Worm (Caenorhabditis elegans) whole organism, young adult: ENCODE data around the gene fbxb-75.

ENCODE experiments used
- B0035.1 ChIP-seq: sonication (generic microtip); optimal IDR thresholded peaks from 2 replicates; lab custom pipeline; 2016; ENCODE audit warnings: missing genetic modification characterization, mild to moderate bottlenecking, missing compliant biosample characterization, missing genotype, missing genetic modification reagents
- B0261.1 ChIP-seq: sonication (generic microtip); optimal IDR thresholded peaks from 2 replicates; lab custom pipeline; 2016; ENCODE audit warnings: mild to moderate bottlenecking, missing genetic modification characterization, moderate library complexity, missing compliant biosample characterization
- B0336.3 ChIP-seq: fragments of 200-800 bp; sonication (Bioruptor generic); IDR thresholded peaks from 2 replicates; pipeline ENCODE4 v1.3.6; 2022; ENCODE audit warnings: missing genetic modification characterization, missing compliant biosample characterization
- C17E4.6 ChIP-seq: fragments of 200-800 bp; sonication (Bioruptor generic); IDR thresholded peaks from 2 replicates; pipeline ENCODE4 v1.3.6; 2022; ENCODE audit warnings: missing genetic modification reagents, missing genetic modification characterization, missing compliant biosample characterization
- D2030.7 ChIP-seq: fragments of 200-800 bp; sonication (Bioruptor generic); IDR thresholded peaks from 2 replicates; pipeline ENCODE4 v1.3.6; 2022; ENCODE audit warnings: missing genetic modification reagents, missing genetic modification characterization, missing compliant biosample characterization
- F10E7.11 ChIP-seq: sonication (generic microtip); optimal IDR thresholded peaks from 2 replicates; lab custom pipeline; 2017; ENCODE audit warnings: mild to moderate bottlenecking, missing genetic modification characterization, moderate library complexity, missing compliant biosample characterization
- F33H1.4 ChIP-seq: fragments of 200-800 bp; sonication (Bioruptor generic); IDR thresholded peaks from 2 replicates; pipeline ENCODE4 v1.3.6; 2022; ENCODE audit warnings: missing genetic modification reagents, missing genetic modification characterization, missing compliant biosample characterization
- F37B4.10 ChIP-seq: fragments of 200-800 bp; sonication (Bioruptor generic); IDR thresholded peaks from 2 replicates; pipeline ENCODE4 v1.3.6; 2022; ENCODE audit warnings: missing genetic modification characterization, missing compliant biosample characterization
- F39B2.1 ChIP-seq: fragments of 200-800 bp; sonication (Bioruptor generic); IDR thresholded peaks from 2 replicates; pipeline ENCODE4 v1.3.6; 2022; ENCODE audit warnings: missing genetic modification reagents, missing genetic modification characterization, missing compliant biosample characterization
- K12H6.12 ChIP-seq: fragments of 200-800 bp; sonication (Bioruptor generic); optimal IDR thresholded peaks from 2 replicates; lab custom pipeline; 2018; ENCODE audit warnings: mild to moderate bottlenecking, missing genetic modification characterization, missing compliant biosample characterization
- Y53F4B.3 ChIP-seq: fragments of 200-800 bp; sonication (Bioruptor generic); IDR thresholded peaks from 2 replicates; pipeline ENCODE4 v1.3.6; 2022; ENCODE audit warnings: missing genetic modification reagents, missing genetic modification characterization, missing compliant biosample characterization
- Y53G8AR.9 ChIP-seq: fragments of 200-800 bp; sonication (Bioruptor generic); conservative IDR thresholded peaks from 2 replicates; pipeline ENCODE4 v1.3.6; 2022; ENCODE audit warnings: missing genetic modification reagents, missing genetic modification characterization, missing compliant biosample characterization
- Y67H2A.10 ChIP-seq: fragments of 200-800 bp; sonication (Bioruptor generic); conservative IDR thresholded peaks from 2 replicates; pipeline ENCODE4 v1.3.6; 2022; ENCODE audit warnings: missing genetic modification reagents, missing genetic modification characterization, missing compliant biosample characterization
- Y79H2A.3 ChIP-seq: fragments of 200-800 bp; sonication (Bioruptor generic); conservative IDR thresholded peaks from 2 replicates; pipeline ENCODE4 v1.3.6; 2022; ENCODE audit warnings: missing genetic modification reagents, missing genetic modification characterization, missing compliant biosample characterization
- Y95B8A.8 ChIP-seq: fragments of 200-800 bp; sonication (Bioruptor generic); IDR thresholded peaks from 2 replicates; pipeline ENCODE4 v1.3.6; 2022; ENCODE audit warnings: missing genetic modification reagents, missing genetic modification characterization, missing compliant biosample characterization
- aptf-2 ChIP-seq: fragments of 200-800 bp; sonication (Bioruptor generic); conservative IDR thresholded peaks from 2 replicates; pipeline ENCODE4 v1.3.6; 2022; ENCODE audit warnings: missing genetic modification reagents, missing genetic modification characterization, missing compliant biosample characterization
- athp-1 ChIP-seq: sonication (generic microtip); optimal IDR thresholded peaks from 2 replicates; lab custom pipeline; 2017; ENCODE audit warnings: mild to moderate bottlenecking, missing genetic modification characterization, missing compliant biosample characterization
- bed-1 ChIP-seq: fragments of 200-800 bp; sonication (Bioruptor generic); IDR thresholded peaks from 2 replicates; pipeline ENCODE4 v1.3.6; 2022; ENCODE audit warnings: missing genetic modification reagents, missing genetic modification characterization, missing compliant biosample characterization
- ccch-3 ChIP-seq: fragments of 200-800 bp; sonication (Bioruptor generic); optimal IDR thresholded peaks from 2 replicates; lab custom pipeline; 2018; ENCODE audit warnings: mild to moderate bottlenecking, missing genetic modification characterization, missing compliant biosample characterization
- ceh-27 ChIP-seq: fragments of 200-800 bp; sonication (Bioruptor generic); optimal IDR thresholded peaks from 2 replicates; lab custom pipeline; 2018; ENCODE audit warnings: mild to moderate bottlenecking, missing genetic modification characterization, moderate library complexity, missing compliant biosample characterization
- ceh-40 ChIP-seq: fragments of 200-800 bp; sonication (Bioruptor generic); IDR thresholded peaks from 2 replicates; pipeline ENCODE4 v1.3.6; 2022; ENCODE audit warnings: missing genetic modification characterization, missing compliant biosample characterization
- ceh-79 ChIP-seq: sonication (generic microtip); optimal IDR thresholded peaks from 2 replicates; lab custom pipeline; 2017; ENCODE audit warnings: mild to moderate bottlenecking, missing genetic modification characterization, missing compliant biosample characterization
- dox-1 ChIP-seq: fragments of 200-800 bp; sonication (Bioruptor generic); IDR thresholded peaks from 2 replicates; pipeline ENCODE4 v1.3.6; 2022; ENCODE audit warnings: missing genetic modification reagents, missing genetic modification characterization, missing compliant biosample characterization
- dpff-1 ChIP-seq: sonication (generic microtip); optimal IDR thresholded peaks from 2 replicates; lab custom pipeline; 2017; ENCODE audit warnings: mild to moderate bottlenecking, missing genetic modification characterization, missing compliant biosample characterization
- dpl-1 ChIP-seq: fragments of 150-350 bp; optimal IDR thresholded peaks from 2 replicates; lab custom pipeline; 2014; ENCODE audit warnings: missing biosample characterization, missing genetic modification reagents, missing genetic modification characterization
- egl-18 ChIP-seq: fragments of 200-800 bp; sonication (Bioruptor generic); IDR thresholded peaks from 2 replicates; pipeline ENCODE4 v1.3.6; 2022; ENCODE audit warnings: missing genetic modification reagents, missing genetic modification characterization, missing compliant biosample characterization
- egl-44 ChIP-seq: fragments of 200-800 bp; sonication (Bioruptor generic); IDR thresholded peaks from 2 replicates; pipeline ENCODE4 v1.3.6; 2022; ENCODE audit warnings: missing genetic modification reagents, missing genetic modification characterization, missing compliant biosample characterization
- egrh-3 ChIP-seq: fragments of 200-800 bp; sonication (Bioruptor generic); IDR thresholded peaks from 2 replicates; pipeline ENCODE4 v1.3.6; 2022; ENCODE audit warnings: missing genetic modification reagents, missing genetic modification characterization, missing compliant biosample characterization
- him-1 ChIP-seq: sonication (generic microtip); optimal IDR thresholded peaks from 2 replicates; lab custom pipeline; 2016; ENCODE audit warnings: missing genotype, missing genetic modification reagents, missing genetic modification characterization, missing compliant biosample characterization
- hmg-1.2 ChIP-seq: fragments of 200-800 bp; sonication (Bioruptor generic); IDR thresholded peaks from 2 replicates; pipeline ENCODE4 v1.3.6; 2022; ENCODE audit warnings: missing genetic modification reagents, missing genetic modification characterization, missing compliant biosample characterization
- hsf-1 ChIP-seq: fragments of 200-800 bp; sonication (Bioruptor generic); IDR thresholded peaks from 2 replicates; pipeline ENCODE4 v1.3.6; 2022; ENCODE audit warnings: missing genetic modification reagents, missing genetic modification characterization, missing compliant biosample characterization
- lin-26 ChIP-seq: fragments of 200-800 bp; sonication (Bioruptor generic); IDR thresholded peaks from 2 replicates; pipeline ENCODE4 v1.3.6; 2022; ENCODE audit warnings: missing genetic modification reagents, missing genetic modification characterization, missing compliant biosample characterization
- lin-40 ChIP-seq: sonication (generic microtip); optimal IDR thresholded peaks from 2 replicates; lab custom pipeline; 2016; ENCODE audit warnings: missing genetic modification characterization, mild to moderate bottlenecking, missing compliant biosample characterization, missing genotype, missing genetic modification reagents
- lir-1 ChIP-seq: fragments of 200-800 bp; sonication (Bioruptor generic); conservative IDR thresholded peaks from 2 replicates; pipeline ENCODE4 v1.3.6; 2022; ENCODE audit warnings: missing genetic modification reagents, missing genetic modification characterization, missing compliant biosample characterization
- madf-8 ChIP-seq: fragments of 200-800 bp; sonication (Bioruptor generic); conservative IDR thresholded peaks from 2 replicates; pipeline ENCODE4 v1.3.6; 2022; ENCODE audit warnings: missing genetic modification reagents, missing genetic modification characterization, missing compliant biosample characterization
- mcd-1 ChIP-seq: fragments of 200-800 bp; sonication (Bioruptor generic); IDR thresholded peaks from 2 replicates; pipeline ENCODE4 v1.3.6; 2022; ENCODE audit warnings: missing genetic modification reagents, missing genetic modification characterization, missing compliant biosample characterization
- nfyb-1 ChIP-seq: fragments of 200-800 bp; sonication (Bioruptor generic); IDR thresholded peaks from 2 replicates; pipeline ENCODE4 v1.3.6; 2022; ENCODE audit warnings: missing genetic modification reagents, missing genetic modification characterization, missing compliant biosample characterization
- nhr-120 ChIP-seq: fragments of 200-800 bp; sonication (Bioruptor generic); IDR thresholded peaks from 2 replicates; pipeline ENCODE4 v1.3.6; 2022; ENCODE audit warnings: missing genetic modification characterization, missing compliant biosample characterization
- nhr-80 ChIP-seq: sonication (generic microtip); optimal IDR thresholded peaks from 2 replicates; lab custom pipeline; 2016; ENCODE audit warnings: missing genetic modification characterization, missing compliant biosample characterization
- pha-4 ChIP-seq: fragments of 150-350 bp; sonication (generic microtip); optimal IDR thresholded peaks from 2 replicates; lab custom pipeline; 2014; ENCODE audit warnings: missing biosample characterization, missing genetic modification reagents, missing genetic modification characterization
- rcor-1 ChIP-seq: fragments of 200-800 bp; sonication (Bioruptor generic); IDR thresholded peaks from 2 replicates; pipeline ENCODE4 v1.3.6; 2022; ENCODE audit warnings: missing genetic modification reagents, missing genetic modification characterization, missing compliant biosample characterization
- snpc-1.3 ChIP-seq: sonication (generic microtip); optimal IDR thresholded peaks from 2 replicates; lab custom pipeline; 2017; ENCODE audit warnings: missing genetic modification characterization, mild to moderate bottlenecking, missing compliant biosample characterization, antibody characterized with exemption, moderate library complexity, missing genotype, missing genetic modification reagents; ENCODE audit not compliant: insufficient read depth
- snpc-4 ChIP-seq, 5 experiments: fragments of 150-350 bp in 1 of 5; sonication (generic microtip) in 4 of 5; optimal IDR thresholded peaks; 2 replicates each; lab custom pipeline; 2014 to 2018; ENCODE audit warnings: missing genetic modification characterization in 5 of 5, missing biosample characterization in 3 of 5, antibody characterized with exemption in 2 of 5, mild to moderate bottlenecking in 2 of 5, missing compliant biosample characterization in 2 of 5, missing genotype in 2 of 5, moderate library complexity in 2 of 5, missing genetic modification reagents in 1 of 5
- sptf-2 ChIP-seq: fragments of 200-800 bp; sonication (Bioruptor generic); optimal IDR thresholded peaks from 2 replicates; lab custom pipeline; 2018; ENCODE audit warnings: mild to moderate bottlenecking, missing genetic modification characterization, missing compliant biosample characterization
- zim-3 ChIP-seq: sonication (generic microtip); optimal IDR thresholded peaks from 2 replicates; lab custom pipeline; 2017; ENCODE audit warnings: mild to moderate bottlenecking, missing genetic modification characterization, moderate library complexity, missing compliant biosample characterization
- ztf-18 ChIP-seq: sonication (generic microtip); optimal IDR thresholded peaks from 2 replicates; lab custom pipeline; 2016; ENCODE audit warnings: missing genotype, mild to moderate bottlenecking, missing genetic modification characterization, missing compliant biosample characterization
- ztf-22 ChIP-seq: fragments of 200-800 bp; sonication (Bioruptor generic); optimal IDR thresholded peaks from 2 replicates; lab custom pipeline; 2018; ENCODE audit warnings: mild to moderate bottlenecking, missing genetic modification characterization, moderate library complexity, missing compliant biosample characterization
- ztf-26 ChIP-seq: sonication (generic microtip); optimal IDR thresholded peaks from 2 replicates; lab custom pipeline; 2017; ENCODE audit warnings: missing genetic modification characterization, missing compliant biosample characterization

Gene fbxb-75

DNA sequence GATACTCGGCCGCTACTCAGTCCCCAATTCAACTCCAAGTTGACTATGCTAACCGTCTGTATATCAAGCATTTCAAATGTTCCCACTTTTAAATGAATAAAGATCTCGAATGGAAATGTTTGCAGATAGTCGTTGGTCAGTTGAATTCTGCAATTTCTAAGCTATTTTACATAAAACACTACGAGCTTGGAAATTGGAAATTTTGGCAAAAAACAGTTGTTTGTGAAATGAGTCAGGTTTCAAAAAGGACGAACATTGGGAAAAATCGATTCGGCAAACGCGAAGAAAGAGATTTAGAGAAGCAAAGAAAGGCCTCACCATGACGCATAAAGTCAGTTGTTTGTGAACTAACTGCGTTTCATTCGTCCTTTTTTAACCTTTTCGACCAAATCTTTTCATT, 5.9 kb upstream of the fbxb-75 start:
- TF ChIP-seq dpff-1 = no peak
- TF ChIP-seq lir-1 (GFP tag; lab: Robert Waterston, UW) = no peak
- TF ChIP-seq F10E7.11 (tag; lab: Kevin White, UChicago) = no peak
- TF ChIP-seq B0336.3 (GFP tag; lab: Robert Waterston, UW) = peak; percentile 52; the same call in 1 of the 2 replicates
- TF ChIP-seq ztf-18 (tag; lab: Kevin White, UChicago) = no peak
- TF ChIP-seq egl-18 (GFP tag; lab: Robert Waterston, UW) = no peak
- no peak for TF ChIP-seq egrh-3
- no peak for TF ChIP-seq snpc-4 (GFP tag; optimal IDR thresholded peaks at IDR 0.05; lab: Kevin White, UChicago)
- TF ChIP-seq snpc-4 (tag; optimal IDR thresholded peaks at IDR 0.05; lab: Kevin White, UChicago) = peak in 1 of 4 experiments; percentile 17
- TF ChIP-seq C17E4.6 = 0 out of 2 replicates have a peak, but pooled peaks have one; percentile 61
- no peak for TF ChIP-seq sptf-2 (GFP tag; lab: Kevin White, UChicago)
- no peak for TF ChIP-seq B0035.1
- no peak for TF ChIP-seq F37B4.10 (GFP tag; lab: Robert Waterston, UW)
- no peak for TF ChIP-seq madf-8 (GFP tag; lab: Robert Waterston, UW)
- TF ChIP-seq dpl-1 = no peak
- 0 out of 2 replicates have a peak, but pooled peaks have one; percentile 15 for TF ChIP-seq nfyb-1 (GFP tag; lab: Robert Waterston, UW)
- TF ChIP-seq pha-4 (tag; lab: Kevin White, UChicago) = no peak
- no peak for TF ChIP-seq ztf-22 (GFP tag; lab: Kevin White, UChicago)
- TF ChIP-seq aptf-2 (GFP tag; lab: Robert Waterston, UW) = no peak
- peak; percentile 39 for TF ChIP-seq snpc-1.3 (tag; lab: Kevin White, UChicago)
- TF ChIP-seq Y79H2A.3 (GFP tag; lab: Robert Waterston, UW) = peak; percentile 74; the same call in 1 of the 2 replicates
- 0 out of 2 replicates have a peak, but pooled peaks have one; percentile 13 for TF ChIP-seq Y53F4B.3
- TF ChIP-seq nhr-80 (tag; lab: Kevin White, UChicago) = no peak
- peak; percentile 12; the same call in 1 of the 2 replicates for TF ChIP-seq Y95B8A.8 (GFP tag; lab: Robert Waterston, UW)
- peak; percentile 48; the same call in 1 of the 2 replicates for TF ChIP-seq rcor-1 (GFP tag; lab: Robert Waterston, UW)
- no peak for TF ChIP-seq K12H6.12 (tag; lab: Kevin White, UChicago)
- TF ChIP-seq ceh-40 (GFP tag; lab: Robert Waterston, UW) = 0 out of 2 replicates have a peak, but pooled peaks have one; percentile 31
- TF ChIP-seq B0261.1 (tag; lab: Kevin White, UChicago) = no peak
- no peak for TF ChIP-seq bed-1
- no peak for TF ChIP-seq egl-44
- no peak for TF ChIP-seq nhr-120
- peak; percentile 66 for TF ChIP-seq hsf-1 (GFP tag; lab: Robert Waterston, UW)
- no peak for TF ChIP-seq him-1 (tag; lab: Kevin White, UChicago)
- TF ChIP-seq D2030.7 (GFP tag; lab: Robert Waterston, UW) = no peak
- no peak for TF ChIP-seq F39B2.1 (GFP tag; lab: Robert Waterston, UW)
- TF ChIP-seq mcd-1 (GFP tag; lab: Robert Waterston, UW) = no peak
- TF ChIP-seq lin-40 = no peak
- no peak for TF ChIP-seq ceh-27 (GFP tag; lab: Kevin White, UChicago)
- TF ChIP-seq dox-1 (GFP tag; lab: Robert Waterston, UW) = no peak
- no peak for TF ChIP-seq ceh-79 (tag; lab: Kevin White, UChicago)
- no peak for TF ChIP-seq ztf-26
- TF ChIP-seq ccch-3 = no peak
- peak; percentile 40 for TF ChIP-seq F33H1.4 (GFP tag; lab: Robert Waterston, UW)
- no peak for TF ChIP-seq Y67H2A.10 (GFP tag; lab: Robert Waterston, UW)
- peak; percentile 81 for TF ChIP-seq Y53G8AR.9 (GFP tag; lab: Robert Waterston, UW)
- TF ChIP-seq athp-1 = no peak
- TF ChIP-seq lin-26 (GFP tag; lab: Robert Waterston, UW) = peak; percentile 71; the same call in 1 of the 2 replicates
- peak; percentile 52 for TF ChIP-seq hmg-1.2 (GFP tag; lab: Robert Waterston, UW)
- no peak for TF ChIP-seq zim-3 (tag; lab: Kevin White, UChicago)
